Worm (Caenorhabditis elegans) whole organism, mixed stage, embryonic: Measurements from ENCODE around the gene scp-1.

Experiments used
- M03D4.4 ChIP-seq: sonication (generic microtip); optimal IDR thresholded peaks from 2 replicates; lab custom pipeline; 2017; ENCODE audit warnings: mild to moderate bottlenecking, missing genetic modification characterization, missing compliant biosample characterization
- blmp-1 ChIP-seq: fragments of 150-350 bp; optimal IDR thresholded peaks from 2 replicates; lab custom pipeline; 2014; ENCODE audit warnings: missing biosample characterization, missing genetic modification characterization
- ceh-39 ChIP-seq: fragments of 150-350 bp; optimal IDR thresholded peaks from 2 replicates; lab custom pipeline; 2014; ENCODE audit warnings: missing biosample characterization, missing genetic modification characterization
- ceh-83 ChIP-seq: fragments of 200-800 bp; sonication (Bioruptor generic); optimal IDR thresholded peaks from 2 replicates; lab custom pipeline; 2018; ENCODE audit warnings: mild to moderate bottlenecking, missing genetic modification characterization, missing compliant biosample characterization
- ces-1 ChIP-seq: fragments of 150-350 bp; optimal IDR thresholded peaks from 2 replicates; lab custom pipeline; 2014; ENCODE audit warnings: missing biosample characterization, missing genetic modification reagents, missing genetic modification characterization
- cnd-1 ChIP-seq: fragments of 200-800 bp; sonication (Bioruptor generic); optimal IDR thresholded peaks from 2 replicates; lab custom pipeline; 2018; ENCODE audit warnings: mild to moderate bottlenecking, missing genetic modification characterization, missing compliant biosample characterization
- drap-1 ChIP-seq: fragments of 200-800 bp; sonication (Bioruptor generic); optimal IDR thresholded peaks from 3 replicates; lab custom pipeline; 2018; ENCODE audit warnings: mild to moderate bottlenecking, missing genetic modification characterization, missing compliant biosample characterization
- elt-1 ChIP-seq: sonication (generic microtip); optimal IDR thresholded peaks from 2 replicates; lab custom pipeline; 2017; ENCODE audit warnings: missing genetic modification characterization, mild to moderate bottlenecking, missing compliant biosample characterization, antibody characterized with exemption, moderate library complexity, borderline replicate concordance; ENCODE audit not compliant: insufficient read depth
- elt-3 ChIP-seq: fragments of 150-350 bp; optimal IDR thresholded peaks from 2 replicates; lab custom pipeline; 2014; ENCODE audit warnings: missing biosample characterization, missing genetic modification characterization
- flh-1 ChIP-seq: fragments of 200-800 bp; sonication (Bioruptor generic); optimal IDR thresholded peaks from 2 replicates; lab custom pipeline; 2018; ENCODE audit warnings: mild to moderate bottlenecking, missing genetic modification characterization, moderate library complexity, missing compliant biosample characterization
- ham-2 ChIP-seq: fragments of 200-800 bp; sonication (Bioruptor generic); optimal IDR thresholded peaks from 2 replicates; lab custom pipeline; 2018; ENCODE audit warnings: mild to moderate bottlenecking, missing genetic modification characterization, missing compliant biosample characterization
- lin-13 ChIP-seq: fragments of 150-350 bp; optimal IDR thresholded peaks from 2 replicates; lab custom pipeline; 2014; ENCODE audit warnings: missing biosample characterization, missing genetic modification characterization
- lin-32 ChIP-seq: fragments of 200-800 bp; sonication (Bioruptor generic); optimal IDR thresholded peaks from 2 replicates; lab custom pipeline; 2018; ENCODE audit warnings: mild to moderate bottlenecking, missing genetic modification characterization, missing compliant biosample characterization
- lsy-2 ChIP-seq: fragments of 150-350 bp; optimal IDR thresholded peaks from 2 replicates; lab custom pipeline; 2014; ENCODE audit warnings: missing biosample characterization, missing genetic modification characterization
- mep-1 ChIP-seq: fragments of 150-350 bp; optimal IDR thresholded peaks from 2 replicates; lab custom pipeline; 2017; ENCODE audit warnings: missing biosample characterization, missing genetic modification reagents, missing genetic modification characterization, inconsistent platforms
- mls-2 ChIP-seq: sonication (generic microtip); optimal IDR thresholded peaks from 2 replicates; lab custom pipeline; 2016; ENCODE audit warnings: mild to moderate bottlenecking, missing genetic modification characterization, moderate library complexity, missing compliant biosample characterization
- nhr-12 ChIP-seq: fragments of 150-350 bp; optimal IDR thresholded peaks from 2 replicates; lab custom pipeline; 2014; ENCODE audit warnings: missing biosample characterization, missing genetic modification characterization
- nhr-2 ChIP-seq: fragments of 150-350 bp; optimal IDR thresholded peaks from 2 replicates; lab custom pipeline; 2014; ENCODE audit warnings: missing biosample characterization, missing genetic modification characterization
- nhr-237 ChIP-seq: fragments of 150-350 bp; optimal IDR thresholded peaks from 2 replicates; lab custom pipeline; 2014; ENCODE audit warnings: missing biosample characterization, missing genetic modification characterization
- nhr-28 ChIP-seq: fragments of 150-350 bp; optimal IDR thresholded peaks from 2 replicates; lab custom pipeline; 2014; ENCODE audit warnings: missing biosample characterization, missing genetic modification characterization
- nhr-76 ChIP-seq: sonication (generic microtip); optimal IDR thresholded peaks from 2 replicates; lab custom pipeline; 2017; ENCODE audit warnings: missing biosample characterization, missing genetic modification characterization
- pha-4 ChIP-seq: fragments of 150-350 bp; optimal IDR thresholded peaks from 2 replicates; lab custom pipeline; 2018; ENCODE audit warnings: missing biosample characterization, missing genetic modification reagents, missing genetic modification characterization
- sem-2 ChIP-seq: fragments of 200-800 bp; sonication (Bioruptor generic); optimal IDR thresholded peaks from 2 replicates; lab custom pipeline; 2018; ENCODE audit warnings: mild to moderate bottlenecking, missing genetic modification characterization, missing compliant biosample characterization
- sptf-1 ChIP-seq: sonication (generic microtip); optimal IDR thresholded peaks from 2 replicates; lab custom pipeline; 2017; ENCODE audit warnings: mild to moderate bottlenecking, missing genetic modification characterization, moderate library complexity, missing compliant biosample characterization
- tbx-8 ChIP-seq: fragments of 200-800 bp; sonication (Bioruptor generic); optimal IDR thresholded peaks from 2 replicates; lab custom pipeline; 2018; ENCODE audit warnings: mild to moderate bottlenecking, missing genetic modification characterization, moderate library complexity, missing compliant biosample characterization
- unc-120 ChIP-seq: sonication (generic microtip); optimal IDR thresholded peaks from 2 replicates; lab custom pipeline; 2017; ENCODE audit warnings: missing genetic modification characterization, missing compliant biosample characterization; ENCODE audit not compliant: poor library complexity, severe bottlenecking
- unc-39 ChIP-seq: fragments of 150-350 bp; optimal IDR thresholded peaks from 2 replicates; lab custom pipeline; 2014; ENCODE audit warnings: missing biosample characterization, missing genetic modification characterization
- unc-62 ChIP-seq: fragments of 150-350 bp; optimal IDR thresholded peaks from 2 replicates; lab custom pipeline; 2014; ENCODE audit warnings: missing biosample characterization, missing genetic modification reagents, missing genetic modification characterization
- ztf-11 ChIP-seq: fragments of 150-350 bp; optimal IDR thresholded peaks from 2 replicates; lab custom pipeline; 2014; ENCODE audit warnings: missing biosample characterization, missing genetic modification characterization

The scp-1 gene

ce11 chrII:9377158-9377557 lies 43.3 kb downstream of the scp-1 start, which contains the start of gene C06C3.10:
Gene C06C3.10 (minus strand): TSS chrII:9377258.
- TF ChIP-seq M03D4.4 (tag; lab: Kevin White, UChicago), result no peak
- no peak for TF ChIP-seq lin-13 (tag; lab: Kevin White, UChicago)
- no peak for TF ChIP-seq sem-2 (GFP tag; lab: Kevin White, UChicago)
- TF ChIP-seq elt-3 (tag; lab: Kevin White, UChicago), result no peak
- TF ChIP-seq blmp-1, result no peak
- TF ChIP-seq cnd-1 (tag; lab: Kevin White, UChicago), result no peak
- no peak for TF ChIP-seq ceh-39 (tag; lab: Kevin White, UChicago)
- no peak for TF ChIP-seq nhr-28 (tag; lab: Kevin White, UChicago)
- TF ChIP-seq mep-1 (tag; lab: Kevin White, UChicago), result no peak

ce11 chrII:9378174-9378573 lies 44.4 kb downstream of the scp-1 start:
- TF ChIP-seq nhr-237 (no peak), nhr-12 (tag; lab: Kevin White, UChicago) (no peak), unc-39 (no peak), elt-1 (tag; lab: Kevin White, UChicago) (no peak), lin-32 (no peak), lin-13 (tag; lab: Kevin White, UChicago) (no peak), drap-1 (GFP tag; lab: Kevin White, UChicago) (no peak), tbx-8 (GFP tag; lab: Kevin White, UChicago) (no peak), unc-120 (no peak)

- TF ChIP-seq ceh-83 (no peak), sem-2 (GFP tag; lab: Kevin White, UChicago) (no peak), ces-1 (GFP tag; lab: Kevin White, UChicago) (no peak), sptf-1 (tag; lab: Kevin White, UChicago) (no peak), nhr-2 (tag; lab: Kevin White, UChicago) (no peak), mls-2 (tag; lab: Kevin White, UChicago) (no peak), unc-120 (no peak), lsy-2 (tag; lab: Kevin White, UChicago) (no peak), blmp-1 (no peak), nhr-12 (tag; lab: Kevin White, UChicago) (no peak)
Measured at ce11 chrII:9379796-9380195, 46.0 kb downstream of the scp-1 start, which contains the start of gene srh-48. Gene srh-48 (plus strand): TSS chrII:9380096.

- no peak for TF ChIP-seq flh-1 (GFP tag; lab: Kevin White, UChicago)
- TF ChIP-seq blmp-1, result no peak
- TF ChIP-seq unc-120, result no peak
- no peak for TF ChIP-seq mls-2 (tag; lab: Kevin White, UChicago)
- TF ChIP-seq nhr-2 (tag; lab: Kevin White, UChicago), result no peak
- TF ChIP-seq lin-32, result no peak
- TF ChIP-seq ham-2 (GFP tag; lab: Kevin White, UChicago), result no peak
- no peak for TF ChIP-seq mep-1 (tag; lab: Kevin White, UChicago)
- TF ChIP-seq ces-1 (GFP tag; lab: Kevin White, UChicago), result no peak
- TF ChIP-seq unc-62, result no peak
- no peak for TF ChIP-seq nhr-237
- no peak for TF ChIP-seq pha-4
- TF ChIP-seq sptf-1 (tag; lab: Kevin White, UChicago), result no peak
- no peak for TF ChIP-seq lsy-2 (tag; lab: Kevin White, UChicago)
- no peak for TF ChIP-seq nhr-12 (tag; lab: Kevin White, UChicago)
- TF ChIP-seq lin-13 (tag; lab: Kevin White, UChicago), result no peak
- no peak for TF ChIP-seq nhr-76 (tag; lab: Kevin White, UChicago)
- no peak for TF ChIP-seq M03D4.4 (tag; lab: Kevin White, UChicago)
- TF ChIP-seq ceh-39 (tag; lab: Kevin White, UChicago), result no peak
- TF ChIP-seq ztf-11 (tag; lab: Kevin White, UChicago), result no peak
Measured at ce11 chrII:9385241-9385640, 51.4 kb downstream of the scp-1 start, which contains the start of gene C06C3.7. Gene C06C3.7 (plus strand): TSS chrII:9385541.
